Worm (Caenorhabditis elegans) whole organism, L3 larva: ENCODE results near the gene hlh-26.

Experiments used
- R02D3.7 ChIP-seq: fragments of 150-350 bp; optimal IDR thresholded peaks from 2 replicates; lab custom pipeline; 2014; ENCODE audit warnings: missing biosample characterization, missing genetic modification characterization
- ama-1 ChIP-seq: fragments of 150-350 bp; optimal IDR thresholded peaks from 2 replicates; lab custom pipeline; 2018
- ceh-28 ChIP-seq: fragments of 150-350 bp; optimal IDR thresholded peaks from 2 replicates; lab custom pipeline; 2014; ENCODE audit warnings: missing biosample characterization, missing genetic modification reagents, missing genetic modification characterization
- ceh-82 ChIP-seq: fragments of 150-350 bp; optimal IDR thresholded peaks from 2 replicates; lab custom pipeline; 2014; ENCODE audit warnings: missing biosample characterization, missing genetic modification characterization
- ceh-9 ChIP-seq: sonication (generic microtip); optimal IDR thresholded peaks from 2 replicates; lab custom pipeline; 2018; ENCODE audit warnings: missing biosample characterization, missing genetic modification characterization
- egl-27 ChIP-seq: sonication (generic microtip); optimal IDR thresholded peaks from 4 replicates; lab custom pipeline; 2017; ENCODE audit warnings: missing biosample characterization, missing genetic modification reagents, missing genetic modification characterization
- egl-5 ChIP-seq: fragments of 150-350 bp; optimal IDR thresholded peaks from 2 replicates; lab custom pipeline; 2017; ENCODE audit warnings: missing biosample characterization, missing genetic modification reagents, missing genetic modification characterization, inconsistent platforms
- elt-1 ChIP-seq: fragments of 150-350 bp; optimal IDR thresholded peaks from 2 replicates; lab custom pipeline; 2014; ENCODE audit warnings: missing biosample characterization, missing genetic modification characterization
- elt-2 ChIP-seq: sonication (generic microtip); optimal IDR thresholded peaks from 2 replicates; lab custom pipeline; 2016; ENCODE audit warnings: missing genetic modification reagents, mild to moderate bottlenecking, missing genetic modification characterization, missing compliant biosample characterization
- elt-3 ChIP-seq, 3 experiments: fragments of 150-350 bp in 1 of 3; sonication (generic microtip) in 2 of 3; optimal IDR thresholded peaks; 2 replicates in 2 of 3; 4 replicates in 1 of 3; lab custom pipeline; 2014 to 2017; ENCODE audit warnings: missing biosample characterization in 3 of 3, missing genetic modification characterization in 3 of 3
- fkh-10 ChIP-seq: sonication (generic microtip); optimal IDR thresholded peaks from 2 replicates; lab custom pipeline; 2017; ENCODE audit warnings: missing biosample characterization, missing genetic modification reagents, missing genetic modification characterization
- fos-1 ChIP-seq: fragments of 150-350 bp; optimal IDR thresholded peaks from 2 replicates; lab custom pipeline; 2014; ENCODE audit warnings: missing biosample characterization, missing genetic modification characterization
- hmg-11 ChIP-seq: sonication (generic microtip); optimal IDR thresholded peaks from 2 replicates; lab custom pipeline; 2016; ENCODE audit warnings: missing genetic modification characterization, missing compliant biosample characterization
- jun-1 ChIP-seq: fragments of 150-350 bp; optimal IDR thresholded peaks from 2 replicates; lab custom pipeline; 2014; ENCODE audit warnings: missing biosample characterization, missing genetic modification reagents, missing genetic modification characterization
- lin-15B ChIP-seq: fragments of 150-350 bp; optimal IDR thresholded peaks from 2 replicates; lab custom pipeline; 2014; ENCODE audit warnings: missing biosample characterization, missing genetic modification characterization
- lin-39 ChIP-seq: fragments of 150-350 bp; optimal IDR thresholded peaks from 2 replicates; lab custom pipeline; 2018; ENCODE audit warnings: missing biosample characterization, missing genetic modification reagents, missing genetic modification characterization
- mdl-1 ChIP-seq: fragments of 150-350 bp; optimal IDR thresholded peaks from 2 replicates; lab custom pipeline; 2014; ENCODE audit warnings: missing biosample characterization, missing genetic modification characterization
- mml-1 ChIP-seq: fragments of 150-350 bp; sonication (generic microtip); optimal IDR thresholded peaks from 3 replicates; lab custom pipeline; 2014; ENCODE audit warnings: missing biosample characterization, missing genetic modification characterization
- nfya-1 ChIP-seq: sonication (generic microtip); optimal IDR thresholded peaks from 2 replicates; lab custom pipeline; 2017; ENCODE audit warnings: missing genetic modification characterization, mild to moderate bottlenecking, missing compliant biosample characterization, antibody characterized with exemption, moderate library complexity; ENCODE audit not compliant: insufficient read depth
- nhr-12 ChIP-seq: fragments of 150-350 bp; optimal IDR thresholded peaks from 2 replicates; lab custom pipeline; 2014; ENCODE audit warnings: missing biosample characterization, missing genetic modification characterization
- nhr-23 ChIP-seq: fragments of 150-350 bp; optimal IDR thresholded peaks from 2 replicates; lab custom pipeline; 2014; ENCODE audit warnings: missing biosample characterization, missing genetic modification reagents, missing genetic modification characterization
- nhr-25 ChIP-seq: sonication (generic microtip); optimal IDR thresholded peaks from 2 replicates; lab custom pipeline; 2017; ENCODE audit warnings: missing biosample characterization, missing genetic modification characterization
- nhr-28 ChIP-seq: fragments of 150-350 bp; optimal IDR thresholded peaks from 2 replicates; lab custom pipeline; 2014; ENCODE audit warnings: missing biosample characterization, missing genetic modification characterization
- nhr-43 ChIP-seq: sonication (generic microtip); optimal IDR thresholded peaks from 2 replicates; lab custom pipeline; 2016; ENCODE audit warnings: mild to moderate bottlenecking, missing genetic modification characterization, missing compliant biosample characterization; ENCODE audit not compliant: poor library complexity, severe bottlenecking
- nhr-67 ChIP-seq: fragments of 150-350 bp; optimal IDR thresholded peaks from 2 replicates; lab custom pipeline; 2014; ENCODE audit warnings: missing biosample characterization, missing genetic modification characterization
- nhr-77 ChIP-seq: fragments of 150-350 bp; optimal IDR thresholded peaks from 2 replicates; lab custom pipeline; 2014; ENCODE audit warnings: missing biosample characterization, missing genetic modification characterization
- pha-4 ChIP-seq: fragments of 150-350 bp; optimal IDR thresholded peaks from 2 replicates; lab custom pipeline; 2014; ENCODE audit warnings: missing biosample characterization, missing genetic modification reagents, missing genetic modification characterization
- pqm-1 ChIP-seq: fragments of 150-350 bp; optimal IDR thresholded peaks from 2 replicates; lab custom pipeline; 2017; ENCODE audit warnings: missing biosample characterization, missing genetic modification characterization, inconsistent platforms
- skn-1 ChIP-seq: fragments of 150-350 bp; optimal IDR thresholded peaks from 2 replicates; lab custom pipeline; 2014; ENCODE audit warnings: missing biosample characterization, missing genetic modification characterization
- tbx-2 ChIP-seq: sonication (generic microtip); optimal IDR thresholded peaks from 2 replicates; lab custom pipeline; 2016; ENCODE audit warnings: mild to moderate bottlenecking, missing genetic modification characterization, missing compliant biosample characterization
- zag-1 ChIP-seq: fragments of 150-350 bp; optimal IDR thresholded peaks from 2 replicates; lab custom pipeline; 2014; ENCODE audit warnings: missing biosample characterization, missing genetic modification characterization
- ztf-11 ChIP-seq: fragments of 150-350 bp; optimal IDR thresholded peaks from 2 replicates; lab custom pipeline; 2014; ENCODE audit warnings: missing biosample characterization, missing genetic modification characterization

The hlh-26 gene

DNA sequence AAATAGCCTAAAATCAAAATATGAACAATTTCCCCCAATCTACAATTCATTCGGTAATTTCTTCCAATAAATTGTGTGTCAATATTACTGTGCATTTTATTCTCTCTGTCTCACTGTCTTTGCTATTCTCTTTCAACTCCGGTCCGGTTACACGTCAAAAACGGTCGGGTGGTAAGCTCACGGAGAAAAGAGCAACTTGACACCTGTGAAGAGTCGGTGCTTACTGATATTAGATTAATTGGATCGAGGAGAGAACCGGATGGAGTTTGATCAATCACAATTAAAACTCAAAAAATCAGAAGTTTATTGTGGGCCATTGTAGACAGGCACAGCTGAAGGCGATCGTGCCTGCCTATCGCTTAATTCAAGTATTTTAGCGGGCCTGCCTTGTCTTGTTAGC, 41.4 kb upstream of the hlh-26 start:
- TF ChIP-seq mml-1 (no peak), nhr-12 (no peak), tbx-2 (tag; lab: Kevin White, UChicago) (no peak), lin-15B (tag; lab: Kevin White, UChicago) (no peak), nhr-28 (no peak), mdl-1 (tag; lab: Kevin White, UChicago) (no peak), elt-2 (tag; lab: Kevin White, UChicago) (peak; percentile 26), pha-4 (no peak), jun-1 (tag; lab: Kevin White, UChicago) (no peak), nhr-23 (no peak), ceh-9 (tag; lab: Kevin White, UChicago) (no peak), nhr-43 (tag; lab: Kevin White, UChicago) (peak; percentile 13), skn-1 (tag; lab: Kevin White, UChicago) (no peak), egl-5 (no peak), nhr-67 (tag; lab: Kevin White, UChicago) (no peak), ceh-82 (tag; lab: Kevin White, UChicago) (no peak), elt-1 (tag; lab: Kevin White, UChicago) (no peak), fkh-10 (GFP tag; lab: Kevin White, UChicago) (no peak)

DNA sequence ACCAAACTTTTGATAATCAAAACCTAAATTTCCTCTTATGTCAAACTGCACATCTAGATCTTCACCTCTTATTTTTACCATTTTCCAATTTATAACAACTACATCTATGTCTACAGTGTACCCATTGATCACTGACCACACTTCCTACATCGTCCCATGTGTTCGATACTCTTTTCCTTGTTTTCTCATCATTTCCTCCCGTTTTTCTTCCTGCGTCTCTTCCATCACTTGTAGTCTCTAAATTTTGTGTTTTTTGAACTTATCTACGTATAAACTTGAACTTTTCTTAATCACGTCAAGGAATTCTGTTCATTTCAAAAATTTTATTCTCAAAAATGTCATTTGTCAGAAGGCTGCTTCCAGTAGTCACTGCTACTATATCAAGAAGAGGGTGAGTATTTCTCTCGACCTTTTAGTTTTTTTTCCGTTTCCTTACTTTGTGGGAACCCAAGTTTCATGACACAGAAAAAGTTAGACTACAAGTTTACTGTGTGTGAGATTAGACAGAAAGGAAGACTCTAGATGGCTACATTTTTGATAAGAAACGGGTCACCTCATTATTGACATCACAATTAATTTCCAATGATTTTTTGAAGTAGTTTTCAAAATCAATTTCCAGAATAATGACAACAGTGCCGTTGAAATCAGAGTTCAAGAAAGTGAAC, 38.7 kb upstream of the hlh-26 start:
- TF ChIP-seq nfya-1 (tag; lab: Kevin White, UChicago) = peak; percentile 35
- peak; percentile 90 for TF ChIP-seq nhr-43 (tag; lab: Kevin White, UChicago)
- TF ChIP-seq fos-1 = no peak
- TF ChIP-seq ceh-82 (tag; lab: Kevin White, UChicago) = no peak
- TF ChIP-seq egl-27 (tag; lab: Kevin White, UChicago) = no peak
- peak; percentile 7 for TF ChIP-seq pqm-1 (tag; lab: Kevin White, UChicago)
- peak; percentile 48 for TF ChIP-seq skn-1 (tag; lab: Kevin White, UChicago)
- peak; percentile 66 for TF ChIP-seq nhr-23
- TF ChIP-seq ceh-28 (tag; lab: Kevin White, UChicago) = no peak
- TF ChIP-seq pha-4 = peak; percentile 27
- peak; percentile 80 for TF ChIP-seq elt-2 (tag; lab: Kevin White, UChicago)

DNA sequence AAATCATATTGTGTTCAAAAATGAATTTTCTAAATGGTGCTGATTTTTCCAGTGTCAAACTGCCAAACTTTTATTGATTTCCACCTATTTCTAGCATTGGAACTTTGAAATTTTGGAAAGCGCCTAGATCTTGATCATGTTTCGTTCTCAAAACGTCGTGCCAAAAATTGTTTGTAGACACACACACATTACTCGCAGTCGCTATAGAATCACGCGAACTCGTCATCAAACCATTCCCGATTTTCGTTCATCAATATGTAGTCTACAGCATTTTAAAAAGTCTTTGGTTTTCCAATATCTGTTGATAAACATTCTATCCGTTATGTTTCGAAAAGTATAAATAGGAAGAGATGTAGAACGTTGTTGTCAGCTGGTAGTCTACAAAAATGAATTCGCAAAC, 36.7 kb upstream of the hlh-26 start, which contains the start of the genes C17C3.1 and C17C3.15:
Gene C17C3.1, plus strand, starts transcription at position 301 of the 400 bp plus-strand sequence.
Gene C17C3.15, plus strand, starts transcription at position 383 of the 400 bp plus-strand sequence.
- TF ChIP-seq ama-1 (lab: Kevin White, UChicago) = no peak
- no peak for TF ChIP-seq jun-1 (tag; lab: Kevin White, UChicago)
- TF ChIP-seq nfya-1 (tag; lab: Kevin White, UChicago) = no peak
- no peak for TF ChIP-seq nhr-43 (tag; lab: Kevin White, UChicago)
- no peak for TF ChIP-seq elt-3 (tag; optimal IDR thresholded peaks at IDR 0.05; lab: Kevin White, UChicago)
- TF ChIP-seq nhr-25 = no peak
- TF ChIP-seq ceh-28 (tag; lab: Kevin White, UChicago) = no peak
- TF ChIP-seq ztf-11 (tag; lab: Kevin White, UChicago) = no peak
- TF ChIP-seq hmg-11 (tag; lab: Kevin White, UChicago) = no peak
- TF ChIP-seq nhr-12 = no peak

DNA sequence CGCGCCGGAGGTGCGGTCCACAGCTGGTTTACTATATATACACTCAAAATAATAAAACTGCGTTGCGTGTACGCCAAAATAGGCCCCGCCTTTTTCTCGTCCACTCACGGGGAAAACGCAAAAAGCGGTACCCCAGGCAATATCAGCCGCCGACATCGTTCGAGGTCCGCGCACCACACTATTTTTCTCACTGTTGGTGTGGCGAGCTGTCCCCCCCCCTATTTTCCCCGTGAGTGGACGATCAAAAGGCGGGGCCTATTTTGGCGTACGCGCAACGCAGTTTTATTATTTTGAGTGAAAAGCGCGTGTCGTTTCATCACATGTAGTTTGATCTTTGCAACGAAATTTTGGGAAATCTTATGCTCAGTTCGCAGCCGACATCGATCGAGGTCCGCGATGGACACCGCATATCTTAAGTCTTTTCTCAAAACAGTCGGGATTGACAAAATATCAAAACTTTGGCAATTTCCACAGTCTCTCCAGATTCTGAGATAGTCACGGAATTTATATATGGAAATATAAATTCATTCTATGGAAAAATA, 31.6 kb upstream of the hlh-26 start:
- TF ChIP-seq ceh-28 (tag; lab: Kevin White, UChicago) (no peak), R02D3.7 (tag; lab: Kevin White, UChicago) (no peak), nhr-77 (tag; lab: Kevin White, UChicago) (no peak), ama-1 (lab: Kevin White, UChicago) (no peak), elt-1 (tag; lab: Kevin White, UChicago) (no peak)

DNA sequence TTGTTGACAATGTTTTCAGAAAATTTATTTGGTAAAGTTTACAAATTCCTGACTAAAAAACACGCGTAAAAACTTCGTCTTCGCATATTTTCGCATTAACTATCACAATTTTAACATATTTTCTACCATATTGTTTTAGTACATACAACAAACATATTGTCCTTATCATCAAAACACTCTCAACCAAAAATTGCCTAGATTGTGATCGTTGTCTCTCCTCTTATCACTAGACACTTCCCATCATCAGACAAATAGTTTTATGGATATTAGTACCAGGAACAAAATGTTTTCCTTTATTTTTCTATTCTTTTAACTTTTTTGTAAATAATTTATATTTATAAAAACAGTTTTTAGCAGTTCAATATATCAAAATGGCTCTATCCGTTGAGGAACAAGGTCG, 27.9 kb upstream of the hlh-26 start, which contains the start of gene C17C3.3:
Gene C17C3.3, plus strand, starts transcription at position 346 of the 400 bp plus-strand sequence.
- TF ChIP-seq lin-39 (tag; lab: Kevin White, UChicago) = no peak
- TF ChIP-seq pqm-1 (tag; lab: Kevin White, UChicago) = peak; percentile 67
- TF ChIP-seq zag-1 = no peak
- no peak for TF ChIP-seq nhr-43 (tag; lab: Kevin White, UChicago)
- TF ChIP-seq elt-2 (tag; lab: Kevin White, UChicago) = peak; percentile 88
- TF ChIP-seq mdl-1 (tag; lab: Kevin White, UChicago) = no peak
- peak; percentile 46 for TF ChIP-seq pha-4
